Worm (Caenorhabditis elegans) whole organism, young adult: Measurements from ENCODE around the gene F30B5.11.
A peak's percentile ranks its signal among the peaks of the same experiment; 100 is the strongest.

Experiments used
- D2030.7 ChIP-seq: fragments of 200-800 bp; sonication (Bioruptor generic); IDR thresholded peaks from 2 replicates; pipeline ENCODE4 v1.3.6; 2022; ENCODE audit warnings: missing genetic modification reagents, missing genetic modification characterization, missing compliant biosample characterization
- ama-1 ChIP-seq, 3 experiments: fragments of 150-350 bp in 1 of 3; sonication (generic microtip) in 2 of 3; optimal IDR thresholded peaks; 2 replicates each; lab custom pipeline; 2014 to 2018; ENCODE audit warnings: missing biosample characterization in 2 of 3, missing genetic modification characterization in 2 of 3, missing genetic modification reagents in 2 of 3
- athp-1 ChIP-seq: sonication (generic microtip); optimal IDR thresholded peaks from 2 replicates; lab custom pipeline; 2017; ENCODE audit warnings: mild to moderate bottlenecking, missing genetic modification characterization, missing compliant biosample characterization
- ccch-3 ChIP-seq: fragments of 200-800 bp; sonication (Bioruptor generic); optimal IDR thresholded peaks from 2 replicates; lab custom pipeline; 2018; ENCODE audit warnings: mild to moderate bottlenecking, missing genetic modification characterization, missing compliant biosample characterization
- gei-17 ChIP-seq: fragments of 200-800 bp; sonication (Bioruptor generic); optimal IDR thresholded peaks from 2 replicates; lab custom pipeline; 2018; ENCODE audit warnings: mild to moderate bottlenecking, missing genetic modification characterization, missing compliant biosample characterization
- him-1 ChIP-seq: sonication (generic microtip); optimal IDR thresholded peaks from 2 replicates; lab custom pipeline; 2016; ENCODE audit warnings: missing genotype, missing genetic modification reagents, missing genetic modification characterization, missing compliant biosample characterization
- lin-35 ChIP-seq, 3 experiments: fragments of 150-350 bp in 2 of 3; sonication (generic microtip) in 1 of 3; optimal IDR thresholded peaks; 2 replicates each; lab custom pipeline; 2014 to 2018; ENCODE audit warnings: missing biosample characterization in 3 of 3, missing genetic modification characterization in 3 of 3, missing genetic modification reagents in 3 of 3
- nfya-1 ChIP-seq: sonication (generic microtip); optimal IDR thresholded peaks from 2 replicates; lab custom pipeline; 2017; ENCODE audit warnings: antibody characterized with exemption, missing compliant biosample characterization, missing genetic modification characterization, borderline replicate concordance; ENCODE audit not compliant: insufficient read depth
- repo-1 ChIP-seq: sonication (generic microtip); optimal IDR thresholded peaks from 2 replicates; lab custom pipeline; 2017; ENCODE audit warnings: mild to moderate bottlenecking, missing genetic modification characterization, missing compliant biosample characterization
- snpc-4 ChIP-seq, 5 experiments: fragments of 150-350 bp in 1 of 5; sonication (generic microtip) in 4 of 5; optimal IDR thresholded peaks; 2 replicates each; lab custom pipeline; 2014 to 2018; ENCODE audit warnings: missing genetic modification characterization in 5 of 5, missing biosample characterization in 3 of 5, antibody characterized with exemption in 2 of 5, mild to moderate bottlenecking in 2 of 5, missing compliant biosample characterization in 2 of 5, missing genotype in 2 of 5, moderate library complexity in 2 of 5, missing genetic modification reagents in 1 of 5
- somi-1 ChIP-seq: fragments of 200-800 bp; sonication (Bioruptor generic); optimal IDR thresholded peaks from 2 replicates; lab custom pipeline; 2018; ENCODE audit warnings: mild to moderate bottlenecking, missing genetic modification characterization, missing compliant biosample characterization
- tbp1 ChIP-seq: fragments of 200-800 bp; sonication (Bioruptor generic); optimal IDR thresholded peaks from 2 replicates; lab custom pipeline; 2018; ENCODE audit warnings: mild to moderate bottlenecking, missing genetic modification characterization, missing compliant biosample characterization
- unc-62 ChIP-seq: fragments of 150-350 bp; optimal IDR thresholded peaks from 2 replicates; lab custom pipeline; 2014; ENCODE audit warnings: missing biosample characterization, missing genetic modification reagents, missing genetic modification characterization
- zim-3 ChIP-seq: sonication (generic microtip); optimal IDR thresholded peaks from 2 replicates; lab custom pipeline; 2017; ENCODE audit warnings: mild to moderate bottlenecking, missing genetic modification characterization, moderate library complexity, missing compliant biosample characterization

DNA sequence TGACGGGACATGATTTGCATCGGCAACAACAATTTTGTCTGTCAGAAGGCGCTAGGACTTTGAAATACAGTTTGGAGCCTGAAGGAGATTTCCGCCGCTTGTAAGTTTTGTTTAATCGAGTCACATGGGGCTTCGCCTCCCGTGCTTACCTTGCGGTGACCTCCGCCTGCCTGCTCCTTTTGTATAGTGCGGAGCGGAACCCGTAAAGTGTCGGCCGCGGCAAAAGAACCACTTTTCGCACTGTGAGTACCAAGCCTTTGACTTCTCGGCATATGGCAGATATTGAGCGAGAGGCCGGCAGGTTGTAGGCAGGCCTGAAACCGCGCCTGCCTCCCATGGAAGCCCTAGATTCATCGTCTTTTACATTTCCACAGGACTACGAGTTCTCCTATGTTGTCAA is 46.1 kb upstream of the F30B5.11 start:
- TF ChIP-seq somi-1 (no peak), snpc-4 (GFP tag; optimal IDR thresholded peaks at IDR 0.05; lab: Kevin White, UChicago) (peak; percentile 33), snpc-4 (tag; optimal IDR thresholded peaks at IDR 0.05; lab: Kevin White, UChicago) (peak in 2 of 4 experiments; percentile 8 to 83), nfya-1 (tag; lab: Kevin White, UChicago) (no peak), ama-1 (optimal IDR thresholded peaks at IDR 0.05; lab: Kevin White, UChicago) (no peak), ama-1 (GFP tag; optimal IDR thresholded peaks at IDR 0.05; lab: Kevin White, UChicago) (no peak), him-1 (no peak), zim-3 (tag; lab: Kevin White, UChicago) (no peak), D2030.7 (GFP tag; lab: Robert Waterston, UW) (no peak), unc-62 (GFP tag; lab: Kevin White, UChicago) (no peak), athp-1 (tag; lab: Kevin White, UChicago) (no peak), repo-1 (tag; lab: Kevin White, UChicago) (no peak), lin-35 (GFP tag; optimal IDR thresholded peaks at IDR 0.05; lab: Kevin White, UChicago) (no peak), ccch-3 (GFP tag; lab: Kevin White, UChicago) (no peak), tbp1 (GFP tag; lab: Kevin White, UChicago) (no peak), gei-17 (GFP tag; lab: Kevin White, UChicago) (no peak)
